Worm (Caenorhabditis elegans) whole organism, L4 larva: Measurements from ENCODE around the gene F47E1.1.

Experiments used
- F26F4.8 ChIP-seq: fragments of 200-800 bp; sonication (Bioruptor generic); conservative IDR thresholded peaks from 2 replicates; pipeline ENCODE4 v1.3.6; 2022; ENCODE audit warnings: missing genetic modification characterization, missing compliant biosample characterization
- F37D6.2 ChIP-seq: sonication (generic microtip); optimal IDR thresholded peaks from 2 replicates; lab custom pipeline; 2016; ENCODE audit warnings: mild to moderate bottlenecking, missing genetic modification characterization, missing compliant biosample characterization
- F49E8.2 ChIP-seq: sonication (generic microtip); optimal IDR thresholded peaks from 2 replicates; lab custom pipeline; 2016; ENCODE audit warnings: missing compliant biosample characterization, mild to moderate bottlenecking, missing genetic modification characterization, borderline replicate concordance
- R02D3.7 ChIP-seq: fragments of 150-350 bp; sonication (generic microtip); optimal IDR thresholded peaks from 3 replicates; lab custom pipeline; 2014; ENCODE audit warnings: missing biosample characterization, missing genetic modification characterization
- T20F7.1 ChIP-seq: fragments of 200-800 bp; sonication (Bioruptor generic); optimal IDR thresholded peaks from 2 replicates; lab custom pipeline; 2018; ENCODE audit warnings: mild to moderate bottlenecking, missing genetic modification characterization, missing compliant biosample characterization
- T26A8.4 ChIP-seq: fragments of 200-800 bp; sonication (Bioruptor generic); IDR thresholded peaks from 2 replicates; pipeline ENCODE4 v1.3.6; 2022; ENCODE audit warnings: missing genetic modification characterization, missing compliant biosample characterization
- Y48G9A.11 ChIP-seq: fragments of 200-800 bp; sonication (Bioruptor generic); IDR thresholded peaks from 2 replicates; pipeline ENCODE4 v1.3.6; 2022; ENCODE audit warnings: missing genetic modification reagents, missing genetic modification characterization, missing compliant biosample characterization
- Y75B8A.6 ChIP-seq: fragments of 200-800 bp; sonication (Bioruptor generic); IDR thresholded peaks from 2 replicates; pipeline ENCODE4 v1.3.6; 2022; ENCODE audit warnings: missing genetic modification reagents, missing genetic modification characterization, missing compliant biosample characterization
- ZK337.2 ChIP-seq: fragments of 200-800 bp; sonication (Bioruptor generic); IDR thresholded peaks from 2 replicates; pipeline ENCODE4 v1.3.6; 2022; ENCODE audit warnings: missing genetic modification reagents, missing genetic modification characterization, missing compliant biosample characterization
- aha-1 ChIP-seq: fragments of 150-350 bp; peaks from one replicate; lab custom pipeline; 2014; ENCODE audit warnings: missing biosample characterization, missing genetic modification characterization
- ama-1 ChIP-seq: fragments of 150-350 bp; optimal IDR thresholded peaks from 2 replicates; lab custom pipeline; 2014; ENCODE audit warnings: inconsistent platforms, mixed read lengths
- ceh-28 ChIP-seq: fragments of 150-350 bp; optimal IDR thresholded peaks from 2 replicates; lab custom pipeline; 2014; ENCODE audit warnings: missing biosample characterization, missing genetic modification reagents, missing genetic modification characterization
- ceh-44 ChIP-seq: fragments of 200-800 bp; sonication (Bioruptor generic); IDR thresholded peaks from 2 replicates; pipeline ENCODE4 v1.3.6; 2022; ENCODE audit warnings: missing genetic modification reagents, missing genetic modification characterization, missing compliant biosample characterization
- ceh-82 ChIP-seq: sonication (generic microtip); optimal IDR thresholded peaks from 2 replicates; lab custom pipeline; 2017; ENCODE audit warnings: missing biosample characterization, missing genetic modification characterization
- ces-1 ChIP-seq: fragments of 150-350 bp; sonication (generic microtip); optimal IDR thresholded peaks from 4 replicates; lab custom pipeline; 2014; ENCODE audit warnings: missing biosample characterization, missing genetic modification reagents, missing genetic modification characterization
- daf-12 ChIP-seq: fragments of 150-350 bp; optimal IDR thresholded peaks from 2 replicates; lab custom pipeline; 2014; ENCODE audit warnings: missing biosample characterization, missing genetic modification reagents, missing genetic modification characterization
- daf-16 ChIP-seq, 3 experiments: sonication (generic microtip); optimal IDR thresholded peaks; 2 replicates each; lab custom pipeline; 2016 to 2017; ENCODE audit warnings: missing genetic modification characterization in 3 of 3, missing genetic modification reagents in 3 of 3, mild to moderate bottlenecking in 2 of 3, missing compliant biosample characterization in 2 of 3, missing biosample characterization in 1 of 3, moderate library complexity in 1 of 3
- dmd-6 ChIP-seq: fragments of 200-800 bp; sonication (Bioruptor generic); IDR thresholded peaks from 2 replicates; pipeline ENCODE4 v1.3.6; 2022; ENCODE audit warnings: missing genetic modification reagents, missing genetic modification characterization, missing compliant biosample characterization
- dmd-9 ChIP-seq: fragments of 200-800 bp; sonication (Bioruptor generic); IDR thresholded peaks from 2 replicates; pipeline ENCODE4 v1.3.6; 2022; ENCODE audit warnings: missing genetic modification reagents, missing genetic modification characterization, missing compliant biosample characterization
- dpl-1 ChIP-seq: fragments of 150-350 bp; optimal IDR thresholded peaks from 2 replicates; lab custom pipeline; 2014; ENCODE audit warnings: missing biosample characterization, missing genetic modification reagents, missing genetic modification characterization
- fkh-10 ChIP-seq: fragments of 150-350 bp; optimal IDR thresholded peaks from 2 replicates; lab custom pipeline; 2014; ENCODE audit warnings: missing biosample characterization, missing genetic modification reagents, missing genetic modification characterization
- hlh-11 ChIP-seq: fragments of 200-800 bp; sonication (Bioruptor generic); optimal IDR thresholded peaks from 2 replicates; lab custom pipeline; 2018; ENCODE audit warnings: mild to moderate bottlenecking, missing genetic modification characterization, missing compliant biosample characterization
- lin-13 ChIP-seq: fragments of 150-350 bp; optimal IDR thresholded peaks from 2 replicates; lab custom pipeline; 2014; ENCODE audit warnings: missing biosample characterization, missing genetic modification reagents, missing genetic modification characterization
- mep-1 ChIP-seq: fragments of 150-350 bp; sonication (generic microtip); optimal IDR thresholded peaks from 3 replicates; lab custom pipeline; 2014; ENCODE audit warnings: missing biosample characterization, missing genetic modification characterization
- mxl-3 ChIP-seq: fragments of 200-800 bp; sonication (Bioruptor generic); optimal IDR thresholded peaks from 2 replicates; lab custom pipeline; 2018; ENCODE audit warnings: mild to moderate bottlenecking, missing genetic modification characterization, missing compliant biosample characterization
- nhr-28 ChIP-seq: fragments of 150-350 bp; optimal IDR thresholded peaks from 2 replicates; lab custom pipeline; 2014; ENCODE audit warnings: missing biosample characterization, missing genetic modification characterization
- nhr-41 ChIP-seq: fragments of 200-800 bp; sonication (Bioruptor generic); IDR thresholded peaks from 2 replicates; pipeline ENCODE4 v1.3.6; 2022; ENCODE audit warnings: missing genetic modification reagents, missing genetic modification characterization, missing compliant biosample characterization
- nhr-42 ChIP-seq: fragments of 200-800 bp; sonication (Bioruptor generic); IDR thresholded peaks from 2 replicates; pipeline ENCODE4 v1.3.6; 2022; ENCODE audit warnings: missing genetic modification characterization, missing compliant biosample characterization
- nhr-48 ChIP-seq: sonication (generic microtip); optimal IDR thresholded peaks from 2 replicates; lab custom pipeline; 2016; ENCODE audit warnings: mild to moderate bottlenecking, missing genetic modification characterization, missing compliant biosample characterization
- nhr-6 ChIP-seq: fragments of 150-350 bp; optimal IDR thresholded peaks from 2 replicates; lab custom pipeline; 2014; ENCODE audit warnings: missing biosample characterization, missing genetic modification characterization
- nhr-77 ChIP-seq: fragments of 150-350 bp; optimal IDR thresholded peaks from 2 replicates; lab custom pipeline; 2014; ENCODE audit warnings: missing biosample characterization, missing genetic modification characterization
- pha-4 ChIP-seq, 2 experiments: fragments of 150-350 bp in 1 of 2; fragments of 200-800 bp in 1 of 2; sonication (Bioruptor generic) in 1 of 2; IDR thresholded peaks in 1 of 2; optimal IDR thresholded peaks in 1 of 2; 2 replicates each; pipeline versions ENCODE4 v1.3.6 to Lab custom; 2014 to 2022; ENCODE audit warnings: missing genetic modification characterization in 2 of 2, missing genetic modification reagents in 2 of 2, missing biosample characterization in 1 of 2, missing compliant biosample characterization in 1 of 2
- pqm-1 ChIP-seq: sonication (generic microtip); optimal IDR thresholded peaks from 2 replicates; lab custom pipeline; 2017; ENCODE audit warnings: missing biosample characterization, missing genetic modification characterization
- sdz-12 ChIP-seq: fragments of 200-800 bp; sonication (Bioruptor generic); optimal IDR thresholded peaks from 2 replicates; lab custom pipeline; 2018; ENCODE audit warnings: mild to moderate bottlenecking, missing genetic modification characterization, missing compliant biosample characterization
- set-16 ChIP-seq: fragments of 200-800 bp; sonication (Bioruptor generic); IDR thresholded peaks from 2 replicates; pipeline ENCODE4 v1.3.6; 2022; ENCODE audit warnings: missing genetic modification reagents, missing genetic modification characterization, missing compliant biosample characterization
- snpc-1.2 ChIP-seq: fragments of 200-800 bp; sonication (Bioruptor generic); IDR thresholded peaks from 2 replicates; pipeline ENCODE4 v1.3.6; 2022; ENCODE audit warnings: missing genetic modification reagents, missing genetic modification characterization, missing compliant biosample characterization
- spr-3 ChIP-seq: fragments of 200-800 bp; sonication (Bioruptor generic); optimal IDR thresholded peaks from 2 replicates; lab custom pipeline; 2018; ENCODE audit warnings: mild to moderate bottlenecking, missing genetic modification characterization, missing compliant biosample characterization
- unc-39 ChIP-seq: sonication (generic microtip); optimal IDR thresholded peaks from 2 replicates; lab custom pipeline; 2017; ENCODE audit warnings: missing biosample characterization, missing genetic modification characterization
- unc-62 ChIP-seq, 3 experiments: fragments of 150-350 bp in 1 of 3; sonication (generic microtip); optimal IDR thresholded peaks in 2 of 3; peaks in 1 of 3; 1 replicate in 1 of 3; 2 replicates in 2 of 3; lab custom pipeline; 2014 to 2017; ENCODE audit warnings: missing biosample characterization in 3 of 3, missing genetic modification characterization in 3 of 3, missing genetic modification reagents in 3 of 3, missing genotype in 1 of 3
- zag-1 ChIP-seq: fragments of 150-350 bp; optimal IDR thresholded peaks from 2 replicates; lab custom pipeline; 2014; ENCODE audit warnings: missing biosample characterization, missing genetic modification characterization
- zfp-3 ChIP-seq: fragments of 200-800 bp; sonication (Bioruptor generic); conservative IDR thresholded peaks from 2 replicates; pipeline ENCODE4 v1.3.6; 2022; ENCODE audit warnings: missing genetic modification reagents, missing genetic modification characterization, missing compliant biosample characterization
- zip-2 ChIP-seq: fragments of 150-350 bp; optimal IDR thresholded peaks from 2 replicates; lab custom pipeline; 2014; ENCODE audit warnings: missing biosample characterization, missing genetic modification characterization

F47E1.1 gene

DNA sequence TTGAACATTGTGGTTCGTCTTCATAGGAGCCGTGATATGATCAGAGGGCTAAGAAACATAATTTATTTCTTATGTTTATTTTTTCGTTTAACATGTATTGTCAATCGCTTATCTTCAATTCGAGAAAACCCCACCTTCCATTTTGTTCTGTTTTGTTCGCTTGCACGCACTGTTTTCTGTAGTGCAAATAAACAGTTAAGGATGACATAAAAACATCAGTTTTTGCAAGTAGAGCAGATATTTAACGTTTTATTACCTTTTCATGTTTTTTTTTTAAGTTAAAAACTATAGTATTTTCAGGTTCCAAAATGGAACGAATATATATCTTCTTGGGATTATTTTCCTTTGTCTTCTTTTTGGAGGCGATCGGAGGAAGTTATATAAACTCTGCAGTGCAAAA lies 19.6 kb upstream of the F47E1.1 start, which contains the start of gene F47E1.2:
Gene F47E1.2 (plus strand): TSS at position 301 of the 400 bp plus-strand sequence.
- no peak for TF ChIP-seq pqm-1 (tag; lab: Kevin White, UChicago)
- TF ChIP-seq unc-39 (tag; lab: Kevin White, UChicago) = no peak
- TF ChIP-seq dpl-1 = no peak
- TF ChIP-seq mxl-3 = no peak
- TF ChIP-seq ama-1 = no peak
- no peak for TF ChIP-seq F26F4.8 (GFP tag; lab: Robert Waterston, UW)
- no peak for TF ChIP-seq ceh-82 (tag; lab: Kevin White, UChicago)
- TF ChIP-seq nhr-42 (GFP tag; lab: Robert Waterston, UW) = no peak
- no peak for TF ChIP-seq ceh-28 (tag; lab: Kevin White, UChicago)

DNA sequence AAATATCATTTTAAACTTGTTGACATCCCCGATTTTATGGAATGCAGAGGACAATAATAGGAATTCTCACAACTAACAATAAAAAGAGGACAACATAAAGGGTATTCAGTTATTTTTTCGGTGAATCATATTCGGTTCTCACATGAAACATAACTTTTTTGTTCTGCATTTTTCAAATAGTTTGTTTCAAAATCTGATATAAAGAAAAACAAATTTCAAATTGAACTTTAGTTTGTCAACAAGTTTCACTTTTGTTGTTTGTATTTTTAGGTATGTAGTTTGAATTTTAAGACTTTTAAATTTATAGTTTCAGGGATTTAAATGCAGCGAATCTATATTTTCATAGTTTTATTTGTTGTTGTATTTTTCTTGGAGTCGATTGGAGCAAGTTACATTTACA lies 14.5 kb upstream of the F47E1.1 start, which contains the start of gene F47E1.4:
Gene F47E1.4 (plus strand): TSS at position 301 of the 400 bp plus-strand sequence.
- TF ChIP-seq Y75B8A.6 (GFP tag; lab: Robert Waterston, UW) = no peak
- TF ChIP-seq set-16 (GFP tag; lab: Robert Waterston, UW) = no peak
- TF ChIP-seq ama-1 = no peak
- no peak for TF ChIP-seq nhr-41
- no peak for TF ChIP-seq ceh-44
- peak; percentile 52 for TF ChIP-seq aha-1 (tag; lab: Kevin White, UChicago)
- no peak for TF ChIP-seq nhr-77 (tag; lab: Kevin White, UChicago)

DNA sequence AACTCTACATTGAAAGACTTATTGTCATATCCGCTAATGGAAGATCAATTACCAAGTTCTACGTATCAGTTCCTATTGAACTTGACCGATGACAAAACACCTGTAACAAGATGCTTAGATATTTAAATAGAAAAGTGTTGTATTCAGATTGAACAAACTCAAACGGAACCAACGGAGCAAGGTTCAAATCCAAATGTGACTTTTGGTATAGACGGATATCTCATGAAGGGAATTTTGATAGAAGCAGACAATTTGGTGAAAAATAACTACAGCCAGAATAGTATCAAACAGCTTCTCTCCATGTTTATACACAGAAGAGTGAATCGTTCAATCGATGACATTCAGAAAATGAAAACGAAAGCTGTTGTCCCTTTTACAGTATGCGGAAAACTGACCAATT lies 13.5 kb upstream of the F47E1.1 start:
- TF ChIP-seq nhr-48 (tag; lab: Kevin White, UChicago) = no peak
- TF ChIP-seq unc-62 (GFP tag; optimal IDR thresholded peaks at IDR 0.05 in 1 of 2; lab: Kevin White, UChicago) = peak in 1 of 2 experiments; percentile 91
- no peak for TF ChIP-seq unc-62 (tag; optimal IDR thresholded peaks at IDR 0.05; lab: Kevin White, UChicago)
- TF ChIP-seq F37D6.2 = no peak

DNA sequence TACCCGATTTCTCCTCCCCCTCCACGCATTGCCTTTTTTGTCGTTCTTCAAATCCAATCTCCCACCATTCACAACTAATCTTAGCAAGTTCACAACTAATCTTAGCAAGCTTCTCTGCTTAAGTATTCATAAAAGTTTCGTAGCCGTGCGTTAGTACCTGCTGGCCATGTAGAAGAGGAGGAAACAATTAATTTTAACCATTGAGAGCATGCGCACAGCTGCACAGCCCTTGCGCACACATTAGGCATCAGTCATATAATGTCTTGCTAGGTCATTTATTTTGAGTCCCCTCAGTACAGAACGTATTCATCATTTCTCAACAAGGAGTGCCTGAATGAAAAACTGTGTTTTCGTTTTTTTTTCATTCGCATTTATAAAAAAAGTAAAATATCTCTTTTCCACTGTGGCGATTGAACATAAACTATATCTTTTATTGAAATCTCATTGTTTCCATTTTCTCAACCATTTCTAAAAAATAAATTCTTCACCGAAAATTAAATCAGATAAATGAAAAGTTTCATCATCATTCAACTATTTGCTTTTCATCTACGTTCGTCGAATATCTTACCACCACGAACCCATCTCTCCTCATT lies 9.7 kb upstream of the F47E1.1 start:
- TF ChIP-seq T20F7.1 (GFP tag; lab: Kevin White, UChicago) = no peak
- peak in 1 of 2 experiments; percentile 95 for TF ChIP-seq unc-62 (GFP tag; optimal IDR thresholded peaks at IDR 0.05 in 1 of 2; lab: Kevin White, UChicago)
- no peak for TF ChIP-seq unc-62 (tag; optimal IDR thresholded peaks at IDR 0.05; lab: Kevin White, UChicago)
- no peak for TF ChIP-seq pqm-1 (tag; lab: Kevin White, UChicago)

DNA sequence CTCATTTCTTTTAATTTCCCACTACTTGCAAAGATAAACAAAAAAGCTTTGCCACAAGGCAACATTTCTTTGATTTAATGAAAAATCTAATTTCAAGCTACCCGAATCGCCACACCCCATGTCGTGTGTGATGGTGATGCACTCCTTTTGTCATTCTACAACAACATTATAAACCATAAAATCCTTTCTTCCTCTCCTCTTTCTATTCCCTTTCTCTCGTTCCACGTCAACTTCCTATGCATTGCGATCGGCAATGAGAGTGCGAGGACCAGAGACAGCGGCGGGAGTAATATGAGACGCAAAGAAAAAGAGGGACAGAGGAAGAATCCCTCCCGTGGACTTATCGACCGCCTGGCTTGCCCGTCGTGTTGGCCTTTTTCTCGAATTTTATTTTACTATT lies 8.9 kb upstream of the F47E1.1 start:
- TF ChIP-seq zip-2 (tag; lab: Kevin White, UChicago) (no peak), T26A8.4 (GFP tag; lab: Robert Waterston, UW) (no peak), daf-16 (GFP tag; optimal IDR thresholded peaks at IDR 0.05; lab: Kevin White, UChicago) (no peak), daf-16 (tag; optimal IDR thresholded peaks at IDR 0.05; lab: Kevin White, UChicago) (no peak), Y48G9A.11 (no peak), nhr-77 (tag; lab: Kevin White, UChicago) (no peak), ces-1 (GFP tag; lab: Kevin White, UChicago) (no peak), set-16 (GFP tag; lab: Robert Waterston, UW) (no peak), pha-4 (GFP tag; IDR thresholded peaks at IDR 0.05; lab: Robert Waterston, UW) (no peak), pha-4 (tag; optimal IDR thresholded peaks at IDR 0.05; lab: Kevin White, UChicago) (peak; percentile 70), zag-1 (tag; lab: Kevin White, UChicago) (no peak), hlh-11 (peak; percentile 56), ZK337.2 (GFP tag; lab: Robert Waterston, UW) (no peak), ama-1 (no peak), pqm-1 (tag; lab: Kevin White, UChicago) (no peak), dmd-9 (GFP tag; lab: Robert Waterston, UW) (no peak), dmd-6 (GFP tag; lab: Robert Waterston, UW) (peak; percentile 28; the same call in 1 of the 2 replicates), mep-1 (peak; percentile 82), snpc-1.2 (GFP tag; lab: Robert Waterston, UW) (no peak), lin-13 (peak; percentile 39), fkh-10 (GFP tag; lab: Kevin White, UChicago) (peak; percentile 22), zfp-3 (GFP tag; lab: Robert Waterston, UW) (no peak), nhr-6 (peak; percentile 47), R02D3.7 (no peak), daf-12 (no peak), F49E8.2 (tag; lab: Kevin White, UChicago) (no peak), spr-3 (no peak), sdz-12 (GFP tag; lab: Kevin White, UChicago) (no peak), nhr-28 (tag; lab: Kevin White, UChicago) (peak; percentile 61)
